Fruit fly (Drosophila melanogaster) whole organism, prepupa: ENCODE results near the gene CG13314.

Experiments used
- CG9139 ChIP-seq: fragments of 200-800 bp; sonication (Bioruptor generic); optimal IDR thresholded peaks from 3 replicates; lab custom pipeline; 2017; ENCODE audit warnings: missing biosample characterization, mild to moderate bottlenecking, missing genetic modification characterization
- Eip93F ChIP-seq: fragments of 200-800 bp; sonication (Bioruptor generic); optimal IDR thresholded peaks from 2 replicates; lab custom pipeline; 2016; ENCODE audit warnings: missing biosample characterization, mild to moderate bottlenecking, missing genetic modification characterization
- Gug ChIP-seq: fragments of 200-800 bp; sonication (Bioruptor generic); IDR thresholded peaks from 2 replicates; pipeline ENCODE4 v1.3.6; 2022; ENCODE audit warnings: missing biosample characterization, missing genetic modification characterization
- OdsH ChIP-seq: fragments of 200-800 bp; sonication (Bioruptor generic); optimal IDR thresholded peaks from 3 replicates; lab custom pipeline; 2016; ENCODE audit warnings: missing biosample characterization, missing genetic modification characterization
- Sox14 ChIP-seq: fragments of 200-800 bp; sonication (Bioruptor generic); optimal IDR thresholded peaks from 3 replicates; lab custom pipeline; 2016; ENCODE audit warnings: missing biosample characterization, missing genetic modification characterization
- fd59A ChIP-seq: fragments of 200-800 bp; sonication (Bioruptor generic); optimal IDR thresholded peaks from 2 replicates; lab custom pipeline; 2017; ENCODE audit warnings: missing biosample characterization, mild to moderate bottlenecking, missing genetic modification characterization, missing genetic modification reagents

DNA sequence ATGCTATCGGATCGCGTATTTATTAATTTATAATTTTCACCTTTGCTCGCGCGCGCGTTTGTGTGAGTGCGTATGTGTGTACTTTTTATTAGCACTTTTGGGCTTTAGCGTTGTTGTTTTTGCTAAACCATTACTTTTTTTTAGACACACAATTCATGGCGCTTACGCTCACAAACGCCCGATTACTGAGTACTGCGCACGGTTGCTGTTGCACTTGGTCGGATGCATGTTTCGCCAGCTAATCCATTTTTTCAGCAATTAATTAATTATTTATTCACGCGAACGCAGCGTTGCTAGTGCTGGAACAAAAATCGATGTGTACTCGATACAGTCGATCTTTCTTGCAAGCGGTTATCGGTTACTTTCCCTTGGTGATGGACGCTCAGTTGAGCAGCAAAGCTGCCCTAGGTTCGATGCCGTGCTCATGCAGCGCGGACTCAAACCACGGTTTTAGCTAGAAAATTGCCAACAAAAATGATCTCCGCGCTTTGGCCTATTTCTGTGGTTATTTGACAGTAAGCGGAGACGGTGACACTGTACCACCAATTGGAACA is 16.2 kb downstream of the CG13314 start, which contains the start of the genes smg and CG5087:
- no peak for TF ChIP-seq CG9139
- no peak for TF ChIP-seq OdsH (GFP tag; lab: Kevin White, UChicago)
- TF ChIP-seq fd59A (GFP tag; lab: Kevin White, UChicago): no peak
- no peak for TF ChIP-seq Sox14
- no peak for TF ChIP-seq Gug
- peak; percentile 13 for TF ChIP-seq Eip93F (GFP tag; lab: Kevin White, UChicago)
